Fruit fly (Drosophila melanogaster): ENCODE results near the gene CG13116.

CG13116 gene

DNA sequence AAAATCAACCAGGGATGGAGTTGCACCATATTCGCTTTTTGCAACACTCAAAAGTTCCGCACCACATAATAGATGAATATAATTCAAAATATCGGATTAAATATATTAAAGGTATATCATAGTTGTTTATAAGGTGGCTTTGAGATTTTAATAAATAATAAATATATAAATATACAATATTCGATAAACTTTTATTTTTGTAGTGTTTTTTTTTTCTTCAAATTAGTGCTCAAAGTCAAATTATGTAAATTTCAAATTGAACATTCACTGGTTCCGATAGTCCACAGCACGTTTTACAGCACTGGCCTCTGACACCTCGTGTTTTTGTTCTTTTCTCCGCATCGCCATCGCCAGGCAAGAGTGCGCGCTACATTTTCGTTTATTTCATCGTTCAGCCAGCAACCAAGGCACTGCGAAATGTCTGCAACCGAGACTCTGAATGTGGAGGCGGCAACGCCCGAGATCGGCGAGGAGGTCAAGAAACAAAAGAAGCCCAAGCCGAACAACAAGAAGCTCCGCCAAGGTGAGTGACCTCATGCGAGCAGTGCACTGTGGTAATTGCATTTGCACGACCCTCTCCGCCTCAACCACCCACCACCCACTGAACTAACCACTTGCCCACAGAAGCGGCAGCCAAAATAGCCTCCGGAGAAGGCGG lies 33.6 kb downstream of the CG13116 start, which contains the start of the genes Taf11 and und (continued):
- TF ChIP-seq CG1233 (GFP tag; optimal IDR thresholded peaks at IDR 0.05) (no peak), BEAF-32 (GFP tag; optimal IDR thresholded peaks at IDR 0.05) (peak; percentile 80), slou (GFP tag; optimal IDR thresholded peaks at IDR 0.05) (no peak), unc-4 (GFP tag; IDR thresholded peaks at IDR 0.05; ENCODE audit: partially characterized antibody) (peak; percentile 75), CG9609 (GFP tag; optimal IDR thresholded peaks at IDR 0.05) (no peak), CG13775 (GFP tag; optimal IDR thresholded peaks at IDR 0.05) (peak; percentile 100), Scr (GFP tag; IDR thresholded peaks at IDR 0.05; ENCODE audit: partially characterized antibody) (peak; percentile 83), CG18764 (GFP tag; optimal IDR thresholded peaks at IDR 0.05) (peak; percentile 31), tgo (GFP tag; IDR thresholded peaks at IDR 0.05) (no peak; the same call in 2 of the 3 replicates), cato (GFP tag; optimal IDR thresholded peaks at IDR 0.05; ENCODE audit: borderline replicate concordance) (no peak), ken (GFP tag; IDR thresholded peaks at IDR 0.05) (no peak), CG14710 (tag; optimal IDR thresholded peaks at IDR 0.05) (peak; percentile 72), Max (GFP tag; optimal IDR thresholded peaks at IDR 0.05) (peak; percentile 81), CG12942 (GFP tag; optimal IDR thresholded peaks at IDR 0.05) (no peak), sob (GFP tag; IDR thresholded peaks at IDR 0.05) (peak; percentile 42; the same call in 1 of the 2 replicates), CG4424 (GFP tag; optimal IDR thresholded peaks at IDR 0.05) (no peak), dmrt11E (tag; optimal IDR thresholded peaks at IDR 0.05) (peak; percentile 15), salm (tag; optimal IDR thresholded peaks at IDR 0.05) (no peak), CG33213 (GFP tag; optimal IDR thresholded peaks at IDR 0.05) (no peak), Oli (tag; optimal IDR thresholded peaks at IDR 0.05) (no peak), cg (GFP tag; optimal IDR thresholded peaks at IDR 0.05) (no peak), Doc3 (GFP tag; IDR thresholded peaks at IDR 0.05; ENCODE audit: partially characterized antibody) (peak; percentile 61; the same call in 2 of the 3 replicates), unpg (GFP tag; optimal IDR thresholded peaks at IDR 0.05) (no peak), fru (optimal IDR thresholded peaks at IDR 0.05) (no peak), dm (GFP tag; optimal IDR thresholded peaks at IDR 0.05) (peak; percentile 90), Ravus (GFP tag; IDR thresholded peaks at IDR 0.05) (no peak), exex (tag; optimal IDR thresholded peaks at IDR 0.05) (peak; percentile 9), CG2116 (GFP tag; optimal IDR thresholded peaks at IDR 0.05) (peak; percentile 50), sna (GFP tag; IDR thresholded peaks at IDR 0.05; ENCODE audit: partially characterized antibody) (peak; percentile 71; the same call in 1 of the 2 replicates), hkb (optimal IDR thresholded peaks at IDR 0.05) (peak; percentile 19), hkb (GFP tag; IDR thresholded peaks at IDR 0.05) (no peak), psq (GFP tag; optimal IDR thresholded peaks at IDR 0.05) (no peak), CG13287 (GFP tag; IDR thresholded peaks at IDR 0.05; ENCODE audit: partially characterized antibody) (peak; percentile 75), Sry-δ (GFP tag; optimal IDR thresholded peaks at IDR 0.05) (peak; percentile 59)

DNA sequence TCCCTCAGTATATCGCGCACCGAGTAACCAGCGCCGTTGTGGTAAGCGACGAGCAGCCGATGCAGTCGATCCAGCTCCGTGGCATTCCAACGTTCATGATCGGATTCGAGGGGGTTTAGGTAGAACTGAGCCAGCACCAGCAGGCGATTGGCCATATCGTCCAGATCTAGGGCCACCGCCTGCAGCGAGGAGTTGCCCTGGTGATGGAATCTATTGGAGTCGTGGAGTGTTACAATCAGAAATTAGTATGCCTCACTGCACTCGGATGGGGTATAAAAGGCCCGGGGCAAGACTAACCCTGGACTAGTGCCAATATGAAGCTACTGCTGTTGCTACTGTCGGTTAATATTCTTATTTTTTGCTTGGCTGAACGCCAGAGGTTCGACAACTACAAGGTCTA lies 37.0 kb downstream of the CG13116 start, which contains the start of gene CG4017:
Gene CG4017 (plus strand): TSS at position 301 of the 400 bp plus-strand sequence.
- TF ChIP-seq ttk (GFP tag; IDR thresholded peaks at IDR 0.05) (no peak), Hey (tag; optimal IDR thresholded peaks at IDR 0.05) (no peak), CG10267 (tag; optimal IDR thresholded peaks at IDR 0.05) (no peak), slbo (GFP tag; IDR thresholded peaks at IDR 0.05) (no peak), CG17802 (tag; optimal IDR thresholded peaks at IDR 0.05) (no peak), en (GFP tag; optimal IDR thresholded peaks at IDR 0.05) (no peak), CG15269 (tag; optimal IDR thresholded peaks at IDR 0.05) (no peak), vfl (GFP tag; optimal IDR thresholded peaks at IDR 0.05) (no peak), CG13894 (tag; optimal IDR thresholded peaks at IDR 0.05) (no peak), CkIIα-i1 (GFP tag; IDR thresholded peaks at IDR 0.05) (no peak), CG11723 (GFP tag; optimal IDR thresholded peaks at IDR 0.05) (no peak), CG11398 (GFP tag; optimal IDR thresholded peaks at IDR 0.05) (no peak), Aef1 (GFP tag; IDR thresholded peaks at IDR 0.05) (no peak), oc (tag; optimal IDR thresholded peaks at IDR 0.05) (no peak), pfk (GFP tag; optimal IDR thresholded peaks at IDR 0.05) (no peak), CG10979 (tag; optimal IDR thresholded peaks at IDR 0.05) (no peak), fd102C (GFP tag; optimal IDR thresholded peaks at IDR 0.05) (no peak), bowl (GFP tag; IDR thresholded peaks at IDR 0.05) (no peak)
